Fruit fly (Drosophila melanogaster) whole organism, pupa: ENCODE measurements around the gene eIF3g1.

ENCODE experiments used
- CG10348 ChIP-seq: fragments of 200-800 bp; sonication (Bioruptor generic); IDR thresholded peaks from 2 replicates; pipeline ENCODE4 v1.3.6; 2022; ENCODE audit warnings: missing biosample characterization, missing genetic modification characterization
- CG12605 ChIP-seq: fragments of 200-800 bp; sonication (Bioruptor generic); IDR thresholded peaks from 2 replicates; pipeline ENCODE4 v1.3.6; 2022; ENCODE audit warnings: missing biosample characterization, missing genetic modification characterization
- CG13204 ChIP-seq: fragments of 200-800 bp; sonication (Bioruptor generic); optimal IDR thresholded peaks from 2 replicates; lab custom pipeline; 2018; ENCODE audit warnings: missing biosample characterization, mild to moderate bottlenecking, missing genetic modification characterization, moderate library complexity
- CG14655 ChIP-seq: fragments of 200-800 bp; sonication (Bioruptor generic); optimal IDR thresholded peaks from 3 replicates; lab custom pipeline; 2017; ENCODE audit warnings: mild to moderate bottlenecking, missing biosample characterization, missing genetic modification reagents, missing genetic modification characterization
- CG15710 ChIP-seq: fragments of 200-800 bp; sonication (Bioruptor generic); optimal IDR thresholded peaks from 2 replicates; lab custom pipeline; 2018; ENCODE audit warnings: missing biosample characterization, mild to moderate bottlenecking, missing genetic modification characterization, moderate library complexity
- CG17806 ChIP-seq: fragments of 200-800 bp; sonication (Bioruptor generic); optimal IDR thresholded peaks from 2 replicates; lab custom pipeline; 2018; ENCODE audit warnings: missing biosample characterization, mild to moderate bottlenecking, missing genetic modification characterization, moderate library complexity
- CG32121 ChIP-seq: fragments of 200-800 bp; sonication (Bioruptor generic); IDR thresholded peaks from 2 replicates; pipeline ENCODE4 v1.3.6; 2022; ENCODE audit warnings: missing biosample characterization, missing genetic modification characterization
- CG34367 ChIP-seq: fragments of 200-800 bp; sonication (Bioruptor generic); optimal IDR thresholded peaks from 2 replicates; lab custom pipeline; 2018; ENCODE audit warnings: missing biosample characterization, mild to moderate bottlenecking, missing genetic modification characterization
- CG4496 ChIP-seq: fragments of 200-800 bp; sonication (Bioruptor generic); IDR thresholded peaks from 3 replicates; pipeline ENCODE4 v1.3.6; 2022; ENCODE audit warnings: missing biosample characterization, missing genetic modification characterization
- CG8159 ChIP-seq: fragments of 200-800 bp; sonication (Bioruptor generic); optimal IDR thresholded peaks from 3 replicates; lab custom pipeline; 2018; ENCODE audit warnings: missing biosample characterization, mild to moderate bottlenecking, missing genetic modification characterization, moderate library complexity
- CG8301 ChIP-seq: fragments of 200-800 bp; sonication (Bioruptor generic); optimal IDR thresholded peaks from 2 replicates; lab custom pipeline; 2018; ENCODE audit warnings: missing biosample characterization, mild to moderate bottlenecking, missing genetic modification characterization
- CG9948 ChIP-seq: fragments of 200-800 bp; sonication (Bioruptor generic); optimal IDR thresholded peaks from 2 replicates; lab custom pipeline; 2018; ENCODE audit warnings: missing biosample characterization, mild to moderate bottlenecking, missing genetic modification characterization, moderate library complexity
- D1 ChIP-seq: fragments of 200-800 bp; sonication (Bioruptor generic); optimal IDR thresholded peaks from 2 replicates; lab custom pipeline; 2018; ENCODE audit warnings: missing biosample characterization, mild to moderate bottlenecking, missing genetic modification characterization, moderate library complexity
- EcR ChIP-seq: fragments of 200-800 bp; sonication (Bioruptor generic); optimal IDR thresholded peaks from 3 replicates; lab custom pipeline; 2019; ENCODE audit warnings: missing biosample characterization, missing genetic modification characterization, mild to moderate bottlenecking, moderate library complexity, missing genetic modification reagents
- Ets98B ChIP-seq: fragments of 200-800 bp; sonication (Bioruptor generic); IDR thresholded peaks from 2 replicates; pipeline ENCODE4 v1.3.6; 2022; ENCODE audit warnings: missing biosample characterization, missing genetic modification characterization
- Pif1A ChIP-seq: fragments of 200-800 bp; sonication (Bioruptor generic); optimal IDR thresholded peaks from 3 replicates; lab custom pipeline; 2016; ENCODE audit warnings: missing biosample characterization, missing genetic modification characterization
- Pif1B ChIP-seq: fragments of 200-800 bp; sonication (Bioruptor generic); optimal IDR thresholded peaks from 3 replicates; lab custom pipeline; 2016; ENCODE audit warnings: missing biosample characterization, missing genetic modification characterization
- Snoo ChIP-seq: fragments of 200-800 bp; sonication (Bioruptor generic); optimal IDR thresholded peaks from 3 replicates; lab custom pipeline; 2017; ENCODE audit warnings: missing biosample characterization, mild to moderate bottlenecking, missing genetic modification characterization, inconsistent platforms
- fd96Ca ChIP-seq: fragments of 200-800 bp; sonication (Bioruptor generic); IDR thresholded peaks from 3 replicates; pipeline ENCODE4 v1.3.6; 2022; ENCODE audit warnings: missing biosample characterization, missing genetic modification characterization
- gl ChIP-seq: fragments of 200-800 bp; sonication (Bioruptor generic); optimal IDR thresholded peaks from 2 replicates; lab custom pipeline; 2018; ENCODE audit warnings: missing biosample characterization, mild to moderate bottlenecking, missing genetic modification characterization
- rn ChIP-seq: fragments of 200-800 bp; sonication (Bioruptor generic); IDR thresholded peaks from 2 replicates; pipeline ENCODE4 v1.3.6; 2022; ENCODE audit warnings: missing biosample characterization, missing genetic modification characterization

The eIF3g1 gene

dm6 chrX:2588415-2589411 is 21.4 kb downstream of the eIF3g1 start, which contains the start of gene egh:
TSS of gene egh (plus strand) at chrX:2588503.
- TF ChIP-seq CG12605 (GFP tag; lab: Robert Waterston, UW) (peak; percentile 74), CG4496 (GFP tag; lab: Robert Waterston, UW) (peak; percentile 91), fd96Ca (GFP tag; lab: Robert Waterston, UW) (peak; percentile 86), EcR (peak; percentile 26), rn (GFP tag; lab: Robert Waterston, UW) (peak; percentile 69), CG17806 (tag; lab: Kevin White, UChicago) (peak; percentile 52), Pif1A (GFP tag; lab: Kevin White, UChicago) (peak; percentile 80), CG9948 (peak; percentile 46), Snoo (tag; lab: Kevin White, UChicago) (peak; percentile 52), CG10348 (GFP tag; lab: Robert Waterston, UW) (no peak), CG34367 (peak; percentile 10), CG8159 (tag; lab: Kevin White, UChicago) (peak; percentile 41), gl (tag; lab: Kevin White, UChicago) (peak; percentile 10), Pif1B (peak; percentile 83), Ets98B (GFP tag; lab: Robert Waterston, UW) (peak; percentile 84), CG8301 (tag; lab: Kevin White, UChicago) (peak; percentile 58), CG15710 (tag; lab: Kevin White, UChicago) (peak; percentile 29), D1 (no peak), CG32121 (GFP tag; lab: Robert Waterston, UW) (peak; percentile 59; the same call in 1 of the 2 replicates), CG14655 (GFP tag; lab: Kevin White, UChicago) (peak; percentile 76), CG13204 (GFP tag; lab: Kevin White, UChicago) (peak; percentile 75)
- TF ChIP-seq, all 21 proteins: peak for 19

dm6 chrX:2585716-2586082 is 24.4 kb downstream of the eIF3g1 start, which contains the start of gene wds:
TSS of gene wds (plus strand) at chrX:2585980.
- no peak for TF ChIP-seq Snoo (tag; lab: Kevin White, UChicago)
- no peak for TF ChIP-seq CG13204 (GFP tag; lab: Kevin White, UChicago)
- no peak for TF ChIP-seq CG8159 (tag; lab: Kevin White, UChicago)
- TF ChIP-seq CG14655 (GFP tag; lab: Kevin White, UChicago): no peak
- TF ChIP-seq CG12605 (GFP tag; lab: Robert Waterston, UW): no peak
- TF ChIP-seq gl (tag; lab: Kevin White, UChicago): no peak
- no peak for TF ChIP-seq CG8301 (tag; lab: Kevin White, UChicago)
- TF ChIP-seq Pif1A (GFP tag; lab: Kevin White, UChicago): no peak
- no peak for TF ChIP-seq CG17806 (tag; lab: Kevin White, UChicago)
- no peak for TF ChIP-seq Ets98B (GFP tag; lab: Robert Waterston, UW)
- TF ChIP-seq EcR: no peak
- no peak for TF ChIP-seq CG15710 (tag; lab: Kevin White, UChicago)
- no peak for TF ChIP-seq D1
- no peak for TF ChIP-seq rn (GFP tag; lab: Robert Waterston, UW)
- no peak for TF ChIP-seq CG10348 (GFP tag; lab: Robert Waterston, UW)
- no peak for TF ChIP-seq Pif1B
- no peak for TF ChIP-seq fd96Ca (GFP tag; lab: Robert Waterston, UW)
- no peak for TF ChIP-seq CG32121 (GFP tag; lab: Robert Waterston, UW)
- no peak for TF ChIP-seq CG9948
- TF ChIP-seq CG34367: no peak

- TF ChIP-seq D1 (no peak), rn (GFP tag; lab: Robert Waterston, UW) (no peak), Pif1A (GFP tag; lab: Kevin White, UChicago) (no peak), CG17806 (tag; lab: Kevin White, UChicago) (no peak), CG12605 (GFP tag; lab: Robert Waterston, UW) (no peak), Pif1B (no peak), Snoo (tag; lab: Kevin White, UChicago) (no peak), CG4496 (GFP tag; lab: Robert Waterston, UW) (no peak), EcR (no peak), gl (tag; lab: Kevin White, UChicago) (no peak), CG13204 (GFP tag; lab: Kevin White, UChicago) (no peak)
Measured at dm6 chrX:2585055-2585715, 25.0 kb downstream of the eIF3g1 start, which contains the start of gene CG13760. TSS of gene CG13760 (minus strand) at chrX:2585699.

dm6 chrX:2581793-2582503 is 28.2 kb downstream of the eIF3g1 start:
- no peak for TF ChIP-seq Pif1B
- peak; percentile 76 for TF ChIP-seq CG32121 (GFP tag; lab: Robert Waterston, UW)
- TF ChIP-seq CG4496 (GFP tag; lab: Robert Waterston, UW): peak; percentile 71
- peak; percentile 26 for TF ChIP-seq CG8301 (tag; lab: Kevin White, UChicago)
- TF ChIP-seq CG9948: no peak
- peak; percentile 67 for TF ChIP-seq fd96Ca (GFP tag; lab: Robert Waterston, UW)
- peak; percentile 21 for TF ChIP-seq CG8159 (tag; lab: Kevin White, UChicago)
- TF ChIP-seq CG12605 (GFP tag; lab: Robert Waterston, UW): no peak
- no peak for TF ChIP-seq gl (tag; lab: Kevin White, UChicago)
- no peak for TF ChIP-seq D1
- no peak for TF ChIP-seq CG13204 (GFP tag; lab: Kevin White, UChicago)
- TF ChIP-seq CG17806 (tag; lab: Kevin White, UChicago): peak; percentile 14
- peak; percentile 43; the same call in 1 of the 2 replicates for TF ChIP-seq Ets98B (GFP tag; lab: Robert Waterston, UW)
- TF ChIP-seq CG15710 (tag; lab: Kevin White, UChicago): no peak
- peak; percentile 47 for TF ChIP-seq Pif1A (GFP tag; lab: Kevin White, UChicago)
- TF ChIP-seq CG10348 (GFP tag; lab: Robert Waterston, UW): no peak
